Fruit fly (Drosophila melanogaster) whole organism, embryonic: ENCODE results near the gene Mipp2.

ENCODE experiments used
- C15 ChIP-seq: fragments of 200-800 bp; sonication (Bioruptor generic); IDR thresholded peaks from 3 replicates; pipeline ENCODE4 v1.3.6; 2022; ENCODE audit warnings: missing biosample characterization, missing genetic modification characterization
- CG10209 ChIP-seq: fragments of 200-800 bp; sonication (Bioruptor generic); optimal IDR thresholded peaks from 3 replicates; lab custom pipeline; 2017; ENCODE audit warnings: missing biosample characterization, mild to moderate bottlenecking, missing genetic modification characterization, missing genetic modification reagents
- CG10321 ChIP-seq: fragments of 200-800 bp; sonication (Bioruptor generic); IDR thresholded peaks from 2 replicates; pipeline ENCODE4 v1.3.6; 2022; ENCODE audit warnings: missing biosample characterization, missing genetic modification characterization
- CG11504 ChIP-seq: fragments of 200-800 bp; sonication (Bioruptor generic); optimal IDR thresholded peaks from 3 replicates; lab custom pipeline; 2019; ENCODE audit warnings: missing biosample characterization, mild to moderate bottlenecking, missing genetic modification characterization, moderate library complexity
- CG12299 ChIP-seq: fragments of 200-800 bp; sonication (Bioruptor generic); optimal IDR thresholded peaks from 2 replicates; lab custom pipeline; 2018; ENCODE audit warnings: missing biosample characterization, mild to moderate bottlenecking, missing genetic modification characterization
- CG14050 ChIP-seq: fragments of 200-800 bp; sonication (Bioruptor generic); IDR thresholded peaks from 3 replicates; pipeline ENCODE4 v1.3.6; 2022; ENCODE audit warnings: missing biosample characterization, missing genetic modification characterization
- CG14441 ChIP-seq: fragments of 200-800 bp; sonication (Bioruptor generic); IDR thresholded peaks from 2 replicates; pipeline ENCODE4 v1.3.6; 2022; ENCODE audit warnings: missing biosample characterization, missing genetic modification characterization
- CG15011 ChIP-seq: fragments of 200-800 bp; sonication (Bioruptor generic); optimal IDR thresholded peaks from 3 replicates; lab custom pipeline; 2018; ENCODE audit warnings: missing biosample characterization, mild to moderate bottlenecking, missing genetic modification characterization
- CG15269 ChIP-seq: fragments of 200-800 bp; sonication (Bioruptor generic); optimal IDR thresholded peaks from 2 replicates; lab custom pipeline; 2018; ENCODE audit warnings: missing biosample characterization, mild to moderate bottlenecking, missing genetic modification characterization, moderate library complexity
- CG1602 ChIP-seq: fragments of 200-800 bp; sonication (Bioruptor generic); optimal IDR thresholded peaks from 3 replicates; lab custom pipeline; 2016; ENCODE audit warnings: missing biosample characterization, missing genetic modification characterization
- CG17612 ChIP-seq: fragments of 200-800 bp; sonication (Bioruptor generic); IDR thresholded peaks from 2 replicates; pipeline ENCODE4 v1.3.6; 2022; ENCODE audit warnings: missing biosample characterization, missing genetic modification characterization
- CG1792 ChIP-seq: fragments of 200-800 bp; sonication (Bioruptor generic); optimal IDR thresholded peaks from 2 replicates; lab custom pipeline; 2016; ENCODE audit warnings: missing biosample characterization, missing genetic modification characterization
- CG3838 ChIP-seq: fragments of 200-800 bp; sonication (Bioruptor generic); optimal IDR thresholded peaks from 3 replicates; lab custom pipeline; 2016; ENCODE audit warnings: missing biosample characterization, missing genetic modification characterization
- CG4424 ChIP-seq: fragments of 200-800 bp; sonication (Bioruptor generic); optimal IDR thresholded peaks from 3 replicates; lab custom pipeline; 2016; ENCODE audit warnings: missing biosample characterization, missing genetic modification characterization
- CG4820 ChIP-seq: fragments of 200-800 bp; sonication (Bioruptor generic); optimal IDR thresholded peaks from 3 replicates; lab custom pipeline; 2016; ENCODE audit warnings: missing biosample characterization, missing genetic modification characterization
- CG7556 ChIP-seq: fragments of 200-800 bp; sonication (Bioruptor generic); optimal IDR thresholded peaks from 2 replicates; lab custom pipeline; 2017; ENCODE audit warnings: missing biosample characterization, mild to moderate bottlenecking, missing genetic modification characterization
- CG7786 ChIP-seq: fragments of 200-800 bp; sonication (Bioruptor generic); optimal IDR thresholded peaks from 2 replicates; lab custom pipeline; 2016; ENCODE audit warnings: missing biosample characterization, missing genetic modification characterization
- CG9727 ChIP-seq: fragments of 200-800 bp; sonication (Bioruptor generic); optimal IDR thresholded peaks from 3 replicates; lab custom pipeline; 2017; ENCODE audit warnings: missing biosample characterization, mild to moderate bottlenecking, missing genetic modification characterization
- CHES-1-like ChIP-seq: fragments of 200-800 bp; sonication (Bioruptor generic); optimal IDR thresholded peaks from 2 replicates; lab custom pipeline; 2016; ENCODE audit warnings: missing biosample characterization, missing genetic modification characterization
- Ets97D ChIP-seq: fragments of 200-800 bp; sonication (Bioruptor generic); optimal IDR thresholded peaks from 3 replicates; lab custom pipeline; 2016; ENCODE audit warnings: missing biosample characterization, missing genetic modification characterization
- Fer1 ChIP-seq: fragments of 200-800 bp; sonication (Bioruptor generic); optimal IDR thresholded peaks from 2 replicates; lab custom pipeline; 2017; ENCODE audit warnings: missing biosample characterization, mild to moderate bottlenecking, missing genetic modification characterization
- H2.0 ChIP-seq: fragments of 200-800 bp; sonication (Bioruptor generic); IDR thresholded peaks from 2 replicates; pipeline ENCODE4 v1.3.6; 2022; ENCODE audit warnings: missing biosample characterization, missing genetic modification characterization
- HLH3B ChIP-seq: fragments of 200-800 bp; sonication (Bioruptor generic); IDR thresholded peaks from 2 replicates; pipeline ENCODE4 v1.3.6; 2022; ENCODE audit warnings: missing biosample characterization, missing genetic modification characterization
- HLH4C ChIP-seq: fragments of 200-800 bp; sonication (Bioruptor generic); IDR thresholded peaks from 3 replicates; pipeline ENCODE4 v1.3.6; 2022; ENCODE audit warnings: missing biosample characterization, missing genetic modification characterization; ENCODE audit not compliant: partially characterized antibody
- HLH54F ChIP-seq: fragments of 200-800 bp; sonication (Bioruptor generic); optimal IDR thresholded peaks from 3 replicates; lab custom pipeline; 2016; ENCODE audit warnings: missing biosample characterization, missing genetic modification characterization
- Hr51 ChIP-seq, 2 experiments: fragments of 200-800 bp; sonication (Bioruptor generic); optimal IDR thresholded peaks; 2 replicates in 1 of 2; 3 replicates in 1 of 2; lab custom pipeline; 2016 to 2018; ENCODE audit warnings: missing biosample characterization in 2 of 2, missing genetic modification characterization in 2 of 2, mild to moderate bottlenecking in 1 of 2, moderate library complexity in 1 of 2
- Hr78 ChIP-seq, 2 experiments: fragments of 200-800 bp in 1 of 2; fragments of >200 bp in 1 of 2; sonication (Bioruptor generic) in 1 of 2; optimal IDR thresholded peaks; 2 replicates each; lab custom pipeline; 2017 to 2019; ENCODE audit warnings: missing biosample characterization in 2 of 2, missing genetic modification characterization in 2 of 2, mild to moderate bottlenecking in 1 of 2, moderate library complexity in 1 of 2
- NC2β ChIP-seq: fragments of 200-800 bp; sonication (Bioruptor generic); optimal IDR thresholded peaks from 2 replicates; lab custom pipeline; 2016; ENCODE audit warnings: missing biosample characterization, missing genetic modification characterization
- Xbp1 ChIP-seq: fragments of 200-800 bp; sonication (Bioruptor generic); optimal IDR thresholded peaks from 3 replicates; lab custom pipeline; 2016; ENCODE audit warnings: missing biosample characterization, mild to moderate bottlenecking, missing genetic modification characterization
- al ChIP-seq: fragments of 200-800 bp; sonication (Bioruptor generic); IDR thresholded peaks from 2 replicates; pipeline ENCODE4 v1.3.6; 2022; ENCODE audit warnings: missing biosample characterization, missing genetic modification characterization
- ase ChIP-seq: fragments of 200-800 bp; sonication (Bioruptor generic); IDR thresholded peaks from 3 replicates; pipeline ENCODE4 v1.3.6; 2022; ENCODE audit warnings: missing biosample characterization, missing genetic modification characterization
- cas ChIP-seq: fragments of 200-800 bp; sonication (Bioruptor generic); IDR thresholded peaks from 2 replicates; pipeline ENCODE4 v1.3.6; 2022; ENCODE audit warnings: missing biosample characterization, missing genetic modification characterization
- ci ChIP-seq: fragments of 200-800 bp; sonication (Bioruptor generic); IDR thresholded peaks from 3 replicates; pipeline ENCODE4 v1.3.6; 2022; ENCODE audit warnings: missing biosample characterization, missing genetic modification characterization
- crp ChIP-seq, 2 experiments: fragments of 200-800 bp; sonication (Bioruptor generic); optimal IDR thresholded peaks; 2 replicates in 1 of 2; 3 replicates in 1 of 2; lab custom pipeline; 2017; ENCODE audit warnings: missing biosample characterization in 2 of 2, missing genetic modification characterization in 2 of 2, mild to moderate bottlenecking in 1 of 2, moderate library complexity in 1 of 2
- danr ChIP-seq: fragments of 200-800 bp; sonication (Bioruptor generic); IDR thresholded peaks from 2 replicates; pipeline ENCODE4 v1.3.6; 2022; ENCODE audit warnings: missing biosample characterization, missing genetic modification characterization
- dmrt99B ChIP-seq: fragments of 200-800 bp; sonication (Bioruptor generic); optimal IDR thresholded peaks from 2 replicates; lab custom pipeline; 2018; ENCODE audit warnings: missing biosample characterization, mild to moderate bottlenecking, missing genetic modification characterization, moderate library complexity
- emc ChIP-seq: fragments of 200-800 bp; sonication (Bioruptor generic); optimal IDR thresholded peaks from 2 replicates; lab custom pipeline; 2016; ENCODE audit warnings: missing biosample characterization, missing genetic modification characterization
- ems ChIP-seq: fragments of 200-800 bp; sonication (Bioruptor generic); optimal IDR thresholded peaks from 3 replicates; lab custom pipeline; 2016; ENCODE audit warnings: missing biosample characterization, missing genetic modification characterization
- fd102C ChIP-seq: fragments of 200-800 bp; sonication (Bioruptor generic); optimal IDR thresholded peaks from 2 replicates; lab custom pipeline; 2018; ENCODE audit warnings: missing biosample characterization, mild to moderate bottlenecking, missing genetic modification characterization, moderate library complexity
- fd3F ChIP-seq: fragments of 200-800 bp; sonication (Bioruptor generic); optimal IDR thresholded peaks from 2 replicates; lab custom pipeline; 2018; ENCODE audit warnings: missing biosample characterization, mild to moderate bottlenecking, missing genetic modification characterization, moderate library complexity
- gro ChIP-seq: fragments of 200-800 bp; sonication (Bioruptor generic); optimal IDR thresholded peaks from 2 replicates; lab custom pipeline; 2016; ENCODE audit warnings: missing biosample characterization, missing genetic modification characterization
- ham ChIP-seq: fragments of 200-800 bp; sonication (Bioruptor generic); IDR thresholded peaks from 2 replicates; pipeline ENCODE4 v1.3.6; 2022; ENCODE audit warnings: missing biosample characterization, missing genetic modification characterization
- hb ChIP-seq: fragments of 200-800 bp; sonication (Bioruptor generic); IDR thresholded peaks from 3 replicates; pipeline ENCODE4 v1.3.6; 2022; ENCODE audit warnings: missing biosample characterization, missing genetic modification characterization; ENCODE audit not compliant: partially characterized antibody
- her ChIP-seq: fragments of 200-800 bp; sonication (Bioruptor generic); optimal IDR thresholded peaks from 2 replicates; lab custom pipeline; 2016; ENCODE audit warnings: missing biosample characterization, missing genetic modification characterization
- hth ChIP-seq: fragments of >200 bp; optimal IDR thresholded peaks from 2 replicates; lab custom pipeline; 2017; ENCODE audit warnings: inconsistent platforms
- jigr1 ChIP-seq: fragments of 200-800 bp; sonication (Bioruptor generic); IDR thresholded peaks from 3 replicates; pipeline ENCODE4 v1.3.6; 2022; ENCODE audit warnings: missing biosample characterization, missing genetic modification characterization
- kay ChIP-seq: fragments of 200-800 bp; sonication (Bioruptor generic); optimal IDR thresholded peaks from 2 replicates; lab custom pipeline; 2016; ENCODE audit warnings: missing biosample characterization, missing genetic modification characterization
- lov ChIP-seq, 2 experiments: fragments of 200-800 bp in 1 of 2; fragments of >200 bp in 1 of 2; sonication (Bioruptor generic) in 1 of 2; IDR thresholded peaks in 1 of 2; optimal IDR thresholded peaks in 1 of 2; 2 replicates in 1 of 2; 3 replicates in 1 of 2; pipeline versions ENCODE4 v1.3.6 to Lab custom; 2017 to 2022; ENCODE audit warnings: missing biosample characterization in 1 of 2, missing genetic modification characterization in 1 of 2
- nau ChIP-seq: fragments of 200-800 bp; sonication (Bioruptor generic); optimal IDR thresholded peaks from 3 replicates; lab custom pipeline; 2017; ENCODE audit warnings: missing biosample characterization, mild to moderate bottlenecking, missing genetic modification characterization, missing genetic modification reagents
- rib ChIP-seq: fragments of 200-800 bp; sonication (Bioruptor generic); IDR thresholded peaks from 2 replicates; pipeline ENCODE4 v1.3.6; 2022; ENCODE audit warnings: missing biosample characterization, missing genetic modification characterization
- slp2 ChIP-seq: fragments of 200-800 bp; sonication (Bioruptor generic); optimal IDR thresholded peaks from 2 replicates; lab custom pipeline; 2016; ENCODE audit warnings: missing biosample characterization, missing genetic modification characterization

Mipp2 gene

DNA sequence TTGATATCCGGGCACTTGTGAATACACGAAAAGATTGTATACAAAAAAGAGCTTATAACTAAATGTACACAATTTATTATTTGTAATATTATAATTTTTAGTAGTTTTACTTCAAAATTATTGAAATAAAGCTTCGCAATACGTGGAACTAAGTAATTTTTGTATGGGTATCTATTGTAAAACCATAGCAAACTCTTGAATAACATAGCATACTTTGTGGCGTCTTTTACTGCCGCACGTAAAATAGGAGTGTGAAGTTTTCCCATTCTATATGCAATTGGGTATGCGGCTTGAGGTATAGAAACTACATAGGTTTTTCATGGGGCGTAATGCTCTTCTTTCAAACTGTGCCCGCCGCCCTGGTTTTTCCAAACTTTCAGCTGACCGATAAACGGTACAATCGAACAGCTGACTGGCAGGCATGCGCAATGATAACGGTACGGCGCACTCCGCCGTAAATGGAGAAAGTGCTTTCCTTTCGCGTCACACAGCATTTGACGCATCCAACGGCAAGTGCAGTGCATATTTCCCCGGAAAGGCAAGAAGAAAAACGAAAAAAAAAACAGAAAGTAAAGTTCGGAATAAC lies 51.7 kb downstream of the Mipp2 start, which contains the start of gene CG5937 (continued):
- TF ChIP-seq NC2β (no peak), lov (optimal IDR thresholded peaks at IDR 0.05; lab: Kevin White, UChicago) (no peak), lov (GFP tag; IDR thresholded peaks at IDR 0.05; lab: Robert Waterston, UW) (no peak), CG15269 (tag; lab: Kevin White, UChicago) (peak; percentile 27), CG4820 (GFP tag; lab: Kevin White, UChicago) (no peak), CG10209 (no peak), CHES-1-like (no peak), dmrt99B (tag; lab: Kevin White, UChicago) (peak; percentile 22), CG14441 (GFP tag; lab: Robert Waterston, UW) (no peak), HLH3B (no peak), CG1792 (no peak), CG4424 (GFP tag; lab: Kevin White, UChicago) (no peak), CG17612 (GFP tag; lab: Robert Waterston, UW) (no peak), CG14050 (GFP tag; lab: Robert Waterston, UW) (no peak), CG3838 (no peak), CG9727 (GFP tag; lab: Kevin White, UChicago) (no peak), Xbp1 (no peak), hb (no peak), HLH54F (GFP tag; lab: Kevin White, UChicago) (no peak), CG7556 (peak; percentile 44), hth (no peak), jigr1 (GFP tag; lab: Robert Waterston, UW) (no peak), C15 (no peak), cas (GFP tag; lab: Robert Waterston, UW) (no peak), CG7786 (GFP tag; lab: Kevin White, UChicago) (no peak), fd102C (GFP tag; lab: Kevin White, UChicago) (no peak), Fer1 (GFP tag; lab: Kevin White, UChicago) (peak; percentile 4), danr (GFP tag; lab: Robert Waterston, UW) (no peak), ci (GFP tag; lab: Robert Waterston, UW) (no peak), fd3F (no peak), CG10321 (GFP tag; lab: Robert Waterston, UW) (no peak), al (GFP tag; lab: Robert Waterston, UW) (no peak), ham (no peak), gro (no peak), CG11504 (tag; lab: Kevin White, UChicago) (peak; percentile 47), ems (GFP tag; lab: Kevin White, UChicago) (no peak), HLH4C (GFP tag; lab: Robert Waterston, UW) (no peak), rib (GFP tag; lab: Robert Waterston, UW) (no peak), Ets97D (GFP tag; lab: Kevin White, UChicago) (no peak), emc (GFP tag; lab: Kevin White, UChicago) (no peak), Hr78 (GFP tag; optimal IDR thresholded peaks at IDR 0.05; lab: Kevin White, UChicago) (no peak), crp (GFP tag; optimal IDR thresholded peaks at IDR 0.05; lab: Kevin White, UChicago) (peak in 1 of 2 experiments; percentile 61), nau (GFP tag; lab: Kevin White, UChicago) (no peak), her (GFP tag; lab: Kevin White, UChicago) (no peak), CG15011 (GFP tag; lab: Kevin White, UChicago) (no peak), kay (no peak), CG12299 (tag; lab: Kevin White, UChicago) (no peak), Hr51 (GFP tag; optimal IDR thresholded peaks at IDR 0.05; lab: Kevin White, UChicago) (peak in 1 of 2 experiments; percentile 14), slp2 (no peak), H2.0 (GFP tag; lab: Robert Waterston, UW) (no peak), CG1602 (GFP tag; lab: Kevin White, UChicago) (no peak), ase (GFP tag; lab: Robert Waterston, UW) (no peak)
